Worm (Caenorhabditis elegans) whole organism, late embryonic: ENCODE data around the gene tbc-13.

Experiments used
- C08G9.2 ChIP-seq: sonication (generic microtip); optimal IDR thresholded peaks from 2 replicates; lab custom pipeline; 2016; ENCODE audit warnings: mild to moderate bottlenecking, missing genetic modification characterization, moderate library complexity, missing compliant biosample characterization
- ceh-14 ChIP-seq: sonication (generic microtip); optimal IDR thresholded peaks from 2 replicates; lab custom pipeline; 2016; ENCODE audit warnings: missing genotype, missing genetic modification characterization, missing compliant biosample characterization
- ceh-18 ChIP-seq: sonication (generic microtip); optimal IDR thresholded peaks from 2 replicates; lab custom pipeline; 2016; ENCODE audit warnings: missing genetic modification characterization, missing compliant biosample characterization
- madf-2 ChIP-seq: sonication (generic microtip); optimal IDR thresholded peaks from 2 replicates; lab custom pipeline; 2017; ENCODE audit warnings: missing genetic modification characterization, missing compliant biosample characterization
- nfya-1 ChIP-seq: sonication (generic microtip); optimal IDR thresholded peaks from 2 replicates; lab custom pipeline; 2017; ENCODE audit warnings: missing genetic modification characterization, mild to moderate bottlenecking, missing compliant biosample characterization, antibody characterized with exemption, moderate library complexity
- pqm-1 ChIP-seq: sonication (generic microtip); optimal IDR thresholded peaks from 2 replicates; lab custom pipeline; 2016; ENCODE audit warnings: missing genetic modification characterization, missing compliant biosample characterization
- sox-2 ChIP-seq: fragments of 200-800 bp; sonication (Bioruptor generic); IDR thresholded peaks from 2 replicates; pipeline ENCODE4 v1.3.6; 2022; ENCODE audit warnings: missing genetic modification reagents, missing genetic modification characterization, missing compliant biosample characterization
- sox-4 ChIP-seq: sonication (generic microtip); optimal IDR thresholded peaks from 2 replicates; lab custom pipeline; 2017; ENCODE audit warnings: mild to moderate bottlenecking, missing genetic modification characterization, inconsistent platforms, missing compliant biosample characterization
- syd-9 ChIP-seq: sonication (generic microtip); optimal IDR thresholded peaks from 2 replicates; lab custom pipeline; 2016; ENCODE audit warnings: mild to moderate bottlenecking, missing genetic modification characterization, moderate library complexity, missing compliant biosample characterization
- unc-86 ChIP-seq: sonication (generic microtip); optimal IDR thresholded peaks from 2 replicates; lab custom pipeline; 2016; ENCODE audit warnings: missing genetic modification characterization, missing compliant biosample characterization

- TF ChIP-seq unc-86 (tag; lab: Kevin White, UChicago) (no peak), madf-2 (tag; lab: Kevin White, UChicago) (no peak), nfya-1 (tag; lab: Kevin White, UChicago) (no peak), pqm-1 (no peak), ceh-18 (tag; lab: Kevin White, UChicago) (no peak), C08G9.2 (tag; lab: Kevin White, UChicago) (no peak), syd-9 (tag; lab: Kevin White, UChicago) (no peak), sox-2 (GFP tag; lab: Robert Waterston, UW) (no peak), ceh-14 (tag; lab: Kevin White, UChicago) (no peak), sox-4 (tag; lab: Kevin White, UChicago) (no peak)
Measured at ce11 chrX:12444423-12444822, 40.4 kb upstream of the tbc-13 start.
